Worm (Caenorhabditis elegans) whole organism, L4 larva: ENCODE data around the gene sdz-18.

Experiments
- F37D6.2 ChIP-seq: sonication (generic microtip); optimal IDR thresholded peaks from 2 replicates; lab custom pipeline; 2016; ENCODE audit warnings: mild to moderate bottlenecking, missing genetic modification characterization, missing compliant biosample characterization
- ama-1 ChIP-seq: fragments of 150-350 bp; optimal IDR thresholded peaks from 2 replicates; lab custom pipeline; 2014; ENCODE audit warnings: inconsistent platforms, mixed read lengths
- dmd-9 ChIP-seq: fragments of 200-800 bp; sonication (Bioruptor generic); IDR thresholded peaks from 2 replicates; pipeline ENCODE4 v1.3.6; 2022; ENCODE audit warnings: missing genetic modification reagents, missing genetic modification characterization, missing compliant biosample characterization
- lin-13 ChIP-seq: fragments of 150-350 bp; optimal IDR thresholded peaks from 2 replicates; lab custom pipeline; 2014; ENCODE audit warnings: missing biosample characterization, missing genetic modification reagents, missing genetic modification characterization
- lsy-2 ChIP-seq, 2 experiments: fragments of 150-350 bp in 1 of 2; sonication (generic microtip) in 1 of 2; optimal IDR thresholded peaks; 2 replicates each; lab custom pipeline; 2014 to 2017; ENCODE audit warnings: missing biosample characterization in 2 of 2, missing genetic modification characterization in 2 of 2
- mep-1 ChIP-seq: fragments of 150-350 bp; sonication (generic microtip); optimal IDR thresholded peaks from 3 replicates; lab custom pipeline; 2014; ENCODE audit warnings: missing biosample characterization, missing genetic modification characterization
- nhr-6 ChIP-seq: fragments of 150-350 bp; optimal IDR thresholded peaks from 2 replicates; lab custom pipeline; 2014; ENCODE audit warnings: missing biosample characterization, missing genetic modification characterization
- rbr-2 ChIP-seq: sonication (generic microtip); optimal IDR thresholded peaks from 2 replicates; lab custom pipeline; 2016; ENCODE audit warnings: missing genotype, missing genetic modification characterization, missing compliant biosample characterization
- unc-62 ChIP-seq, 3 experiments: fragments of 150-350 bp in 1 of 3; sonication (generic microtip); optimal IDR thresholded peaks in 2 of 3; peaks in 1 of 3; 1 replicate in 1 of 3; 2 replicates in 2 of 3; lab custom pipeline; 2014 to 2017; ENCODE audit warnings: missing biosample characterization in 3 of 3, missing genetic modification characterization in 3 of 3, missing genetic modification reagents in 3 of 3, missing genotype in 1 of 3
- zfp-3 ChIP-seq: fragments of 200-800 bp; sonication (Bioruptor generic); conservative IDR thresholded peaks from 2 replicates; pipeline ENCODE4 v1.3.6; 2022; ENCODE audit warnings: missing genetic modification reagents, missing genetic modification characterization, missing compliant biosample characterization
- ztf-11 ChIP-seq: fragments of 150-350 bp; optimal IDR thresholded peaks from 2 replicates; lab custom pipeline; 2014; ENCODE audit warnings: missing biosample characterization, missing genetic modification characterization

ce11 chrII:1736353-1736752 is 30.1 kb upstream of the sdz-18 start, which contains the start of gene ceh-83:
- TF ChIP-seq ama-1 (lab: Kevin White, UChicago), result no peak
- TF ChIP-seq dmd-9, result no peak
- no peak for TF ChIP-seq zfp-3 (GFP tag; lab: Robert Waterston, UW)
- TF ChIP-seq rbr-2 (tag; lab: Kevin White, UChicago), result no peak
- no peak for TF ChIP-seq lin-13 (GFP tag; lab: Kevin White, UChicago)
- no peak for TF ChIP-seq nhr-6
- TF ChIP-seq mep-1, result no peak
- no peak for TF ChIP-seq ztf-11
- no peak for TF ChIP-seq F37D6.2 (tag; lab: Kevin White, UChicago)
- TF ChIP-seq unc-62 (GFP tag; optimal IDR thresholded peaks at IDR 0.05 in 1 of 2; lab: Kevin White, UChicago), result peak in 1 of 2 experiments; percentile 34
- TF ChIP-seq unc-62 (tag; optimal IDR thresholded peaks at IDR 0.05; lab: Kevin White, UChicago), result no peak
- no peak for TF ChIP-seq lsy-2 (tag; optimal IDR thresholded peaks at IDR 0.05; lab: Kevin White, UChicago)
